Fruit fly (Drosophila melanogaster) whole organism: Measurements from ENCODE around the gene drongo.

Experiments used
- CG8478 ChIP-seq: fragments of >200 bp; optimal IDR thresholded peaks from 2 replicates; lab custom pipeline; 2018; ENCODE audit warnings: inconsistent platforms
- Dll ChIP-seq: fragments of >200 bp; optimal IDR thresholded peaks from 2 replicates; lab custom pipeline; 2017
- EcR ChIP-seq, 2 experiments: fragments of >200 bp; optimal IDR thresholded peaks; 2 replicates each; lab custom pipeline; 2017; ENCODE audit warnings: missing biosample characterization in 2 of 2, missing genetic modification characterization in 2 of 2, missing genetic modification reagents in 2 of 2
- pan ChIP-seq: fragments of >200 bp; optimal IDR thresholded peaks from 2 replicates; lab custom pipeline; 2017
- psq ChIP-seq: fragments of >200 bp; optimal IDR thresholded peaks from 2 replicates; lab custom pipeline; 2017
- usp ChIP-seq: fragments of >200 bp; optimal IDR thresholded peaks from 2 replicates; lab custom pipeline; 2017; ENCODE audit warnings: missing biosample characterization, missing genetic modification characterization, mixed read lengths

drongo gene

dm6 chr2L:850727-851257 is at the start of gene drongo:
drongo (minus strand) TSS chr2L:851071.
- TF ChIP-seq usp (GFP tag; lab: Kevin White, UChicago) (no peak), pan (lab: Kevin White, UChicago) (no peak)

- TF ChIP-seq usp (GFP tag; lab: Kevin White, UChicago) (no peak), CG8478 (lab: Kevin White, UChicago) (no peak), psq (no peak), Dll (lab: Kevin White, UChicago) (no peak), pan (lab: Kevin White, UChicago) (no peak), EcR (GFP tag; optimal IDR thresholded peaks at IDR 0.05; lab: Kevin White, UChicago) (no peak)
These were observed 47.4 kb upstream of the drongo start, which contains the start of gene Lsp1beta for dm6 chr2L:898316-898715. Lsp1beta (plus strand) TSS chr2L:898500.

DNA sequence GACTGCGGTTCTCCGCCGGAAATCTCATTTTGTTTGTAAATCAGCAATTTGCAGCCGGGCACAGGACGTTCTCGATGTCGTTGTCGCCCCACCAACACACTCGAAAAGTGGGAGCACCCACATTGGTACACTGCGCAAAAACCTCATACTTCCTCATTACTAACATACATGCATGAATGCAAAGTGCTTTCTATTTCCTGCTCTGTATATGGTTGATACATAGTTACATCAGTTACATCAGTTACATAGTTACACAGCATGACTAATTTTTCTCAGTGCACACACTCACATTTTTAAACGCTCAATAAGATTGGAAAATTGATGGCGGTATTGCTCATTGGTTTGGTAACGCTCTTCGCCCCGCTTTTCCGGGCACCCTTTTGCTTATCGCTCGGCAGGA is 46.3 kb upstream of the drongo start:
- TF ChIP-seq pan (lab: Kevin White, UChicago) (no peak), psq (no peak), EcR (GFP tag; optimal IDR thresholded peaks at IDR 0.05; lab: Kevin White, UChicago) (no peak), CG8478 (lab: Kevin White, UChicago) (no peak), usp (GFP tag; lab: Kevin White, UChicago) (no peak), Dll (lab: Kevin White, UChicago) (no peak)

DNA sequence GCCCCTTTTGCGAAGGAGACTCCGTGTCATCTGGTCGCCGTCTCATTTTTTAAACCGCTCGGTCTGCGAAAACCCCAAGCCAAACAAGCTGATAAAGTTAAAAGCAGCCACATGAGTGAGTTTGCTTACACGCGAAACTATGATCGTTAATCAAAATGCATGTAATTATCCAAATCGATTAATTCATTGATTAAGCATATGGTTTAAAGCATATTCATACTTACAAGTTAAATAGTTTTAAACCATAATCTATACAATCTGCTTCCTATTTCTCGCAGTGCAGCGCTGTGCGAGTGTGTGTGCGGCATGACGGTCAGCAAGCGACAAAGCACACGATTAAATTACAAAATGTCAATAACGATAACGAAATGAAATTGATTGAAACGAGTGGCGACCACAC is 44.6 kb upstream of the drongo start:
- TF ChIP-seq Dll (lab: Kevin White, UChicago) = no peak
- no peak for TF ChIP-seq CG8478 (lab: Kevin White, UChicago)
- TF ChIP-seq usp (GFP tag; lab: Kevin White, UChicago) = no peak
- TF ChIP-seq psq = no peak
- TF ChIP-seq pan (lab: Kevin White, UChicago) = no peak
- TF ChIP-seq EcR (GFP tag; optimal IDR thresholded peaks at IDR 0.05; lab: Kevin White, UChicago) = no peak

- TF ChIP-seq CG8478 (lab: Kevin White, UChicago) (no peak), psq (no peak), usp (GFP tag; lab: Kevin White, UChicago) (no peak), pan (lab: Kevin White, UChicago) (no peak), Dll (lab: Kevin White, UChicago) (no peak)
These were observed 42.3 kb upstream of the drongo start for dm6 chr2L:893171-893570.

- TF ChIP-seq Dll (lab: Kevin White, UChicago) (no peak), pan (lab: Kevin White, UChicago) (no peak), CG8478 (lab: Kevin White, UChicago) (no peak), EcR (GFP tag; optimal IDR thresholded peaks at IDR 0.05; lab: Kevin White, UChicago) (no peak), usp (GFP tag; lab: Kevin White, UChicago) (no peak), psq (no peak)
These were observed 41.6 kb upstream of the drongo start for dm6 chr2L:892461-892860.

DNA sequence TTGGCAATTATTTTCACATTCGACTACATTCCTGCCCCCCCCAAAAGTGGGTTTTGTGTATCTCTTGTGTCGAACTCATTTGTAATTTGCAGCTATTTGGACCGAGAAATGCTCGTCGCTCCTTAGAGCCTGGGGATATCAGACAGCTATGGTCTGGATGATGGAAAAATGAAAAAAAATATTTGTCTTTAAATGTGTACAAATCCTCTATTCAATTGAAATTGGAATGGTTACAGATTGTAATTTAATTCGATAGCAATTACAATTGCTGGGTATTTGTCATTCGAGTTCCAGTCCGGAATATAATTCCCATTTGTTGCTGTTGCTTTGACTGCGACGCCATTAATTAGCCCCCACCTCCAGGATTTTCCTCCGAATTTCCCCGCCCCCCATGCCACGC is 38.9 kb upstream of the drongo start:
- TF ChIP-seq psq = no peak
- no peak for TF ChIP-seq EcR (GFP tag; optimal IDR thresholded peaks at IDR 0.05; lab: Kevin White, UChicago)
- TF ChIP-seq Dll (lab: Kevin White, UChicago) = no peak
- TF ChIP-seq usp (GFP tag; lab: Kevin White, UChicago) = no peak
- TF ChIP-seq CG8478 (lab: Kevin White, UChicago) = no peak
- TF ChIP-seq pan (lab: Kevin White, UChicago) = no peak

dm6 chr2L:887788-888187 is 36.9 kb upstream of the drongo start:
- no peak for TF ChIP-seq CG8478 (lab: Kevin White, UChicago)
- TF ChIP-seq psq = no peak
- no peak for TF ChIP-seq usp (GFP tag; lab: Kevin White, UChicago)
- no peak for TF ChIP-seq EcR (GFP tag; optimal IDR thresholded peaks at IDR 0.05; lab: Kevin White, UChicago)
- no peak for TF ChIP-seq Dll (lab: Kevin White, UChicago)
- TF ChIP-seq pan (lab: Kevin White, UChicago) = no peak

dm6 chr2L:886743-887142 is 35.9 kb upstream of the drongo start:
- TF ChIP-seq Dll (lab: Kevin White, UChicago) (no peak), EcR (GFP tag; optimal IDR thresholded peaks at IDR 0.05; lab: Kevin White, UChicago) (no peak), psq (no peak), CG8478 (lab: Kevin White, UChicago) (no peak), usp (GFP tag; lab: Kevin White, UChicago) (no peak), pan (lab: Kevin White, UChicago) (no peak)

DNA sequence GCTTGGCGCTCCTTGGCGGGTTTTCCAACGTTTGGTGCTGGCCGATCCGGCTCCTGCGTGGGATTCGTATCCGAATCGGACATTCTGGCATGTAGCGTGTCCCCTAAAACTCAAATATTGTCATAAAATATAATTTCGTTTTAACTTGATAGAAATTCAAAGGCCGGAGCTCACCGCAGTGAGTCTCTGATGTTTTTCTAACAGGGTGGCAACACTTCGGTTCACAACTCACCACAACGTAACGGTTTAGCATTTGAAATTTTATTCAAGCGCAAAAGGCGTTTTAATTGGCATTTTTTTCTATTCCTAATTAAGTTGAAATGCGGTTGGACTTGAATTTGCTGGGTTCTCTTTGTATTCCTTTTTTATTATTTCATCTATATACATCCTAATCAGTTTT is 34.1 kb upstream of the drongo start, which contains the start of gene CG15824:
Gene CG15824, minus strand, starts transcription at position 172 of the 400 bp plus-strand sequence.
- no peak for TF ChIP-seq psq

DNA sequence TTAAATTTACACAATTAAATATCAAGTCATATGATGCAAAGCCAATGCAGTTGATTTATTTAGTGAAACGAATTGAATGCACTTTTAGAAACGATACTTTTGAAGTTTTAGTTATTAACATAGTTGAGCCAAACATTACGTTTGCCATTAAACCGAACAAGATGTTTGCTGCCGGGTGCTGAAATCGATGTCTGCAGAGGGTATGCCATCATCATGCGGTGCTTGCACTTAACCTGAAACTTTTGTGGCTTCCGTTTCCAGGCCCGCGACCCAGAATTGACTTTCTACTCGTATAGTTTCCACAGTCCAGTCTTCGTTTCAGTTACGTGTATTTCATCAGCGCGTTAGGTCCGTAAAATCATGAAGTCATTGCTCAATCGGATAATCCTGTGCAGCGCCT is 26.1 kb upstream of the drongo start, which contains the start of gene ninaA:
Gene ninaA, plus strand, starts transcription at position 301 of the 400 bp plus-strand sequence.
- TF ChIP-seq pan (lab: Kevin White, UChicago) (no peak), psq (no peak), usp (GFP tag; lab: Kevin White, UChicago) (no peak), CG8478 (lab: Kevin White, UChicago) (no peak), Dll (lab: Kevin White, UChicago) (no peak), EcR (GFP tag; optimal IDR thresholded peaks at IDR 0.05; lab: Kevin White, UChicago) (no peak)

- TF ChIP-seq pan (lab: Kevin White, UChicago) (no peak), usp (GFP tag; lab: Kevin White, UChicago) (no peak), Dll (lab: Kevin White, UChicago) (no peak), CG8478 (lab: Kevin White, UChicago) (no peak), psq (no peak), EcR (GFP tag; optimal IDR thresholded peaks at IDR 0.05; lab: Kevin White, UChicago) (no peak)
These were observed 23.0 kb upstream of the drongo start for dm6 chr2L:873724-874504.
